Worm (Caenorhabditis elegans): ENCODE results near the gene Y70G10A.3.

Gene Y70G10A.3

DNA sequence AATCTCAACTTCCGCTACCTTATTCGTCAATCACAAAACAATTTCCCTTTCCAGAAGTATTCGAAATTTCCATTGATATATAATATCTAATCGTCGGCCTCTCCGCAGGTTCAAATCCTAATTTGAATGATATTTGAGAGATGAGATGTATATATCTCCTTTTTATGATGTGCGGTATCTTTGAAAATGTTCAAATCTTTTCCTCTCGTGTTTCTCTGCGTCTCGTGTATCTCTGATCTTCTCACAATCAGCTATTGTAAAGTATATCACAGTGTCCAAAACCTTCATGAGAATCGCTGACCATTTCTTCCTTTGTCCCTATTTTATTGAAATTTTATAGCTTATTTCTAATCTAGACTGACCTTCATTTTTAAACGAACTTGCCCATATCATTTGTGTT lies 50.9 kb downstream of the Y70G10A.3 start:
- TF ChIP-seq attf-3 (GFP tag; conservative IDR thresholded peaks at IDR 0.05) (no peak), ceh-79 (tag; optimal IDR thresholded peaks at IDR 0.05) (no peak), repo-1 (tag; optimal IDR thresholded peaks at IDR 0.05) (no peak), Y67H2A.10 (GFP tag; conservative IDR thresholded peaks at IDR 0.05) (no peak), let-526 (GFP tag; IDR thresholded peaks at IDR 0.05) (no peak), tlf-1 (GFP tag; optimal IDR thresholded peaks at IDR 0.05) (no peak), ztf-26 (tag; optimal IDR thresholded peaks at IDR 0.05) (no peak), F52B5.7 (tag; optimal IDR thresholded peaks at IDR 0.05) (no peak), nfyb-1 (GFP tag; IDR thresholded peaks at IDR 0.05) (no peak), hmg-1.2 (GFP tag; IDR thresholded peaks at IDR 0.05) (no peak), attf-5 (GFP tag; optimal IDR thresholded peaks at IDR 0.05) (no peak), pbrm-1 (GFP tag; IDR thresholded peaks at IDR 0.05) (no peak), hrde-1 (tag; optimal IDR thresholded peaks at IDR 0.05; ENCODE audit: borderline replicate concordance) (no peak), gei-17 (GFP tag; optimal IDR thresholded peaks at IDR 0.05) (no peak), F57C9.4 (tag; optimal IDR thresholded peaks at IDR 0.05) (no peak), snpc-1.1 (tag; optimal IDR thresholded peaks at IDR 0.05; ENCODE audit: insufficient read depth) (no peak), madf-3 (GFP tag; IDR thresholded peaks at IDR 0.05) (no peak), F22D6.2 (tag; optimal IDR thresholded peaks at IDR 0.05) (no peak), hmg-20 (GFP tag; IDR thresholded peaks at IDR 0.05) (no peak)

DNA sequence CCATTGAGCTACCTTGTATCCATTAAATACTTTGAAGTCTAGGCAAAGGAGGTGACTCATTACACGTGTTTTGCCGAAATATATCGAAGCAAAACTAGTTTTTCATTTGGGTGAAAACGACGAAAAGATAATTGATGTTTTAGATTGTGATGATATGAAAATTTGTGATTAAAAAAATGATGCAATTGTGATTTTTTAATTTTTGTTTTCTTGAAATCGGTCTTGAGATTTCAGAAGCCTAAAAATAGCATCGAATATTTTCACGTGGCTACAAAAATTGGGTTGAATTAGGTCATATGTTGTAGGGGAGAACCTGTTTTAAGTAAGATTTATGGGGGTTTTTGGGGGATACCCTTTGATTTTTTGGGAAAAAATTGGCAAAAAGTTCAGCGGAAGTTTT lies 51.6 kb downstream of the Y70G10A.3 start:
- no peak for TF ChIP-seq B0019.2 (GFP tag; conservative IDR thresholded peaks at IDR 0.05)
- peak; percentile 24 for TF ChIP-seq ztf-26 (tag; optimal IDR thresholded peaks at IDR 0.05)
- no peak for TF ChIP-seq C17E4.6 (GFP tag; IDR thresholded peaks at IDR 0.05)
- no peak for TF ChIP-seq snpc-1.3 (tag; optimal IDR thresholded peaks at IDR 0.05; ENCODE audit: insufficient read depth)
- peak; percentile 57 for TF ChIP-seq somi-1 (GFP tag; optimal IDR thresholded peaks at IDR 0.05)

DNA sequence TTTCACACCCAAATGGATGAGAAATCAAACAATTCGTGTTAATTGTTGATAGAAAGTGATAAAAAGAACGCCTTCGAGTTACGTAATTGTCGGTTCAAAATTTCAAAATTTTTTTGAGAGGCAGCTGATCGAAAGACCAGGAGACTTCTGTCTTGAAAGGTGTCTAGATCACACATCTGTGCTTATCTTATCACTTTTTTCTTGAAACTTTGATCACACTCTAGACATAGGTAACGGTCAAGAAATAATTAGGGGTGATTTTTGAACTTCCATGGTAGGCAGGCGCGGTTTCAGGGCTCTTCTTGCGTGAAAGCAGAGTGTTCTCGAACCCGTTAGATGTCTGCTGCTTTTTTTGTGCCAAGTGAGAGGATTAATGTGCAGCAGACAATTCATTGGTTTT lies 54.5 kb downstream of the Y70G10A.3 start:
- no peak for TF ChIP-seq chd-7 (tag; optimal IDR thresholded peaks at IDR 0.05)
- no peak for TF ChIP-seq repo-1 (tag; optimal IDR thresholded peaks at IDR 0.05)
- TF ChIP-seq atf-7 (tag; optimal IDR thresholded peaks at IDR 0.05) = no peak
- TF ChIP-seq madf-6 (GFP tag; IDR thresholded peaks at IDR 0.05) = no peak
- TF ChIP-seq lin-35 (GFP tag; optimal IDR thresholded peaks at IDR 0.05) = no peak
- no peak for TF ChIP-seq ztf-18 (tag; optimal IDR thresholded peaks at IDR 0.05)
- no peak for TF ChIP-seq hmg-1.2 (GFP tag; IDR thresholded peaks at IDR 0.05)
- no peak for TF ChIP-seq F22D6.2 (tag; optimal IDR thresholded peaks at IDR 0.05)
- TF ChIP-seq let-526 (GFP tag; IDR thresholded peaks at IDR 0.05) = no peak
- no peak for TF ChIP-seq die-1 (tag; optimal IDR thresholded peaks at IDR 0.05)
- TF ChIP-seq K12H6.12 (tag; optimal IDR thresholded peaks at IDR 0.05) = no peak
- no peak for TF ChIP-seq snpc-1.1 (tag; optimal IDR thresholded peaks at IDR 0.05; ENCODE audit: insufficient read depth)
- no peak for TF ChIP-seq F57A8.1 (GFP tag; optimal IDR thresholded peaks at IDR 0.05)
- no peak for TF ChIP-seq lsl-1 (GFP tag; optimal IDR thresholded peaks at IDR 0.05)
- TF ChIP-seq mel-28 (tag; optimal IDR thresholded peaks at IDR 0.05; ENCODE audit: borderline replicate concordance) = no peak
- TF ChIP-seq bed-2 (GFP tag; IDR thresholded peaks at IDR 0.05) = no peak
- TF ChIP-seq madf-3 (GFP tag; IDR thresholded peaks at IDR 0.05) = no peak
- 0 out of 2 replicates have a peak, but pooled peaks have one; percentile 8 for TF ChIP-seq lin-26 (GFP tag; IDR thresholded peaks at IDR 0.05)
- TF ChIP-seq snpc-4 (GFP tag; optimal IDR thresholded peaks at IDR 0.05) = no peak
- TF ChIP-seq snpc-4 (tag; optimal IDR thresholded peaks at IDR 0.05) = peak in 1 of 4 experiments; percentile 23
- TF ChIP-seq ceh-100 (GFP tag; IDR thresholded peaks at IDR 0.05) = no peak
- TF ChIP-seq rec-8 (tag; optimal IDR thresholded peaks at IDR 0.05) = no peak
- TF ChIP-seq somi-1 (GFP tag; optimal IDR thresholded peaks at IDR 0.05) = no peak
- TF ChIP-seq lin-40 (tag; optimal IDR thresholded peaks at IDR 0.05) = peak; percentile 3
- TF ChIP-seq F37B4.10 (GFP tag; IDR thresholded peaks at IDR 0.05) = no peak
- no peak for TF ChIP-seq F39B2.1 (GFP tag; IDR thresholded peaks at IDR 0.05)

Data from whole organism, young adult.